Worm (Caenorhabditis elegans) whole organism, young adult: ENCODE measurements around the gene rdl-1.

Experiments
- B0019.2 ChIP-seq: fragments of 200-800 bp; sonication (Bioruptor generic); conservative IDR thresholded peaks from 2 replicates; pipeline ENCODE4 v1.3.6; 2022; ENCODE audit warnings: missing genetic modification reagents, missing genetic modification characterization, missing compliant biosample characterization
- B0261.1 ChIP-seq: sonication (generic microtip); optimal IDR thresholded peaks from 2 replicates; lab custom pipeline; 2016; ENCODE audit warnings: mild to moderate bottlenecking, missing genetic modification characterization, moderate library complexity, missing compliant biosample characterization
- B0336.3 ChIP-seq: fragments of 200-800 bp; sonication (Bioruptor generic); IDR thresholded peaks from 2 replicates; pipeline ENCODE4 v1.3.6; 2022; ENCODE audit warnings: missing genetic modification characterization, missing compliant biosample characterization
- C06A6.2 ChIP-seq: fragments of 200-800 bp; sonication (Bioruptor generic); conservative IDR thresholded peaks from 2 replicates; pipeline ENCODE4 v1.3.6; 2022; ENCODE audit warnings: missing genetic modification characterization, missing compliant biosample characterization
- F10E7.11 ChIP-seq: sonication (generic microtip); optimal IDR thresholded peaks from 2 replicates; lab custom pipeline; 2017; ENCODE audit warnings: mild to moderate bottlenecking, missing genetic modification characterization, moderate library complexity, missing compliant biosample characterization
- F33H1.4 ChIP-seq: fragments of 200-800 bp; sonication (Bioruptor generic); IDR thresholded peaks from 2 replicates; pipeline ENCODE4 v1.3.6; 2022; ENCODE audit warnings: missing genetic modification reagents, missing genetic modification characterization, missing compliant biosample characterization
- F49E8.2 ChIP-seq: sonication (generic microtip); optimal IDR thresholded peaks from 3 replicates; lab custom pipeline; 2017; ENCODE audit warnings: missing genetic modification characterization, mild to moderate bottlenecking, missing compliant biosample characterization, antibody characterized with exemption, moderate library complexity; ENCODE audit not compliant: insufficient read depth
- K11D2.4 ChIP-seq: fragments of 200-800 bp; sonication (Bioruptor generic); IDR thresholded peaks from 2 replicates; pipeline ENCODE4 v1.3.6; 2022; ENCODE audit warnings: missing genetic modification reagents, missing genetic modification characterization, missing compliant biosample characterization
- T07F8.4 ChIP-seq: sonication (generic microtip); optimal IDR thresholded peaks from 2 replicates; lab custom pipeline; 2016; ENCODE audit warnings: mild to moderate bottlenecking, missing genetic modification characterization, moderate library complexity, missing compliant biosample characterization
- Y53F4B.3 ChIP-seq: fragments of 200-800 bp; sonication (Bioruptor generic); IDR thresholded peaks from 2 replicates; pipeline ENCODE4 v1.3.6; 2022; ENCODE audit warnings: missing genetic modification reagents, missing genetic modification characterization, missing compliant biosample characterization
- Y53G8AR.9 ChIP-seq: fragments of 200-800 bp; sonication (Bioruptor generic); conservative IDR thresholded peaks from 2 replicates; pipeline ENCODE4 v1.3.6; 2022; ENCODE audit warnings: missing genetic modification reagents, missing genetic modification characterization, missing compliant biosample characterization
- Y67H2A.10 ChIP-seq: fragments of 200-800 bp; sonication (Bioruptor generic); conservative IDR thresholded peaks from 2 replicates; pipeline ENCODE4 v1.3.6; 2022; ENCODE audit warnings: missing genetic modification reagents, missing genetic modification characterization, missing compliant biosample characterization
- Y79H2A.3 ChIP-seq: fragments of 200-800 bp; sonication (Bioruptor generic); conservative IDR thresholded peaks from 2 replicates; pipeline ENCODE4 v1.3.6; 2022; ENCODE audit warnings: missing genetic modification reagents, missing genetic modification characterization, missing compliant biosample characterization
- ama-1 ChIP-seq, 3 experiments: fragments of 150-350 bp in 1 of 3; sonication (generic microtip) in 2 of 3; optimal IDR thresholded peaks; 2 replicates each; lab custom pipeline; 2014 to 2018; ENCODE audit warnings: missing biosample characterization in 2 of 3, missing genetic modification characterization in 2 of 3, missing genetic modification reagents in 2 of 3
- atf-7 ChIP-seq: sonication (generic microtip); optimal IDR thresholded peaks from 2 replicates; lab custom pipeline; 2017; ENCODE audit warnings: mild to moderate bottlenecking, missing genetic modification characterization, missing compliant biosample characterization
- attf-3 ChIP-seq: fragments of 200-800 bp; sonication (Bioruptor generic); conservative IDR thresholded peaks from 2 replicates; pipeline ENCODE4 v1.3.6; 2022; ENCODE audit warnings: missing genetic modification reagents, missing genetic modification characterization, missing compliant biosample characterization
- bed-1 ChIP-seq: fragments of 200-800 bp; sonication (Bioruptor generic); IDR thresholded peaks from 2 replicates; pipeline ENCODE4 v1.3.6; 2022; ENCODE audit warnings: missing genetic modification reagents, missing genetic modification characterization, missing compliant biosample characterization
- bed-2 ChIP-seq: fragments of 200-800 bp; sonication (Bioruptor generic); IDR thresholded peaks from 2 replicates; pipeline ENCODE4 v1.3.6; 2022; ENCODE audit warnings: missing genetic modification reagents, missing genetic modification characterization, missing compliant biosample characterization
- ceh-40 ChIP-seq: fragments of 200-800 bp; sonication (Bioruptor generic); IDR thresholded peaks from 2 replicates; pipeline ENCODE4 v1.3.6; 2022; ENCODE audit warnings: missing genetic modification characterization, missing compliant biosample characterization
- chd-7 ChIP-seq: sonication (generic microtip); optimal IDR thresholded peaks from 2 replicates; lab custom pipeline; 2016; ENCODE audit warnings: mild to moderate bottlenecking, missing genetic modification characterization, moderate library complexity, missing compliant biosample characterization
- dox-1 ChIP-seq: fragments of 200-800 bp; sonication (Bioruptor generic); IDR thresholded peaks from 2 replicates; pipeline ENCODE4 v1.3.6; 2022; ENCODE audit warnings: missing genetic modification reagents, missing genetic modification characterization, missing compliant biosample characterization
- dpff-1 ChIP-seq: sonication (generic microtip); optimal IDR thresholded peaks from 2 replicates; lab custom pipeline; 2017; ENCODE audit warnings: mild to moderate bottlenecking, missing genetic modification characterization, missing compliant biosample characterization
- efl-1 ChIP-seq: fragments of 150-350 bp; optimal IDR thresholded peaks from 2 replicates; lab custom pipeline; 2014; ENCODE audit warnings: missing biosample characterization, missing genetic modification reagents, missing genetic modification characterization
- egl-18 ChIP-seq: fragments of 200-800 bp; sonication (Bioruptor generic); IDR thresholded peaks from 2 replicates; pipeline ENCODE4 v1.3.6; 2022; ENCODE audit warnings: missing genetic modification reagents, missing genetic modification characterization, missing compliant biosample characterization
- fkh-3 ChIP-seq: sonication (generic microtip); optimal IDR thresholded peaks from 2 replicates; lab custom pipeline; 2016; ENCODE audit warnings: mild to moderate bottlenecking, missing genetic modification characterization, missing compliant biosample characterization
- him-1 ChIP-seq: sonication (generic microtip); optimal IDR thresholded peaks from 2 replicates; lab custom pipeline; 2016; ENCODE audit warnings: missing genotype, missing genetic modification reagents, missing genetic modification characterization, missing compliant biosample characterization
- hlh-12 ChIP-seq: sonication (generic microtip); optimal IDR thresholded peaks from 2 replicates; lab custom pipeline; 2016; ENCODE audit warnings: missing genetic modification characterization, missing compliant biosample characterization
- hlh-26 ChIP-seq: fragments of 200-800 bp; sonication (Bioruptor generic); conservative IDR thresholded peaks from 2 replicates; pipeline ENCODE4 v1.3.6; 2022; ENCODE audit warnings: missing genetic modification reagents, missing genetic modification characterization, missing compliant biosample characterization
- hmg-1.2 ChIP-seq: fragments of 200-800 bp; sonication (Bioruptor generic); IDR thresholded peaks from 2 replicates; pipeline ENCODE4 v1.3.6; 2022; ENCODE audit warnings: missing genetic modification reagents, missing genetic modification characterization, missing compliant biosample characterization
- lag-1 ChIP-seq: fragments of 200-800 bp; sonication (Bioruptor generic); IDR thresholded peaks from 2 replicates; pipeline ENCODE4 v1.3.6; 2022; ENCODE audit warnings: missing genetic modification reagents, missing genetic modification characterization, missing compliant biosample characterization
- let-526 ChIP-seq: fragments of 200-800 bp; sonication (Bioruptor generic); IDR thresholded peaks from 2 replicates; pipeline ENCODE4 v1.3.6; 2022; ENCODE audit warnings: missing genetic modification reagents, missing genetic modification characterization, missing compliant biosample characterization
- lin-35 ChIP-seq, 3 experiments: fragments of 150-350 bp in 2 of 3; sonication (generic microtip) in 1 of 3; optimal IDR thresholded peaks; 2 replicates each; lab custom pipeline; 2014 to 2018; ENCODE audit warnings: missing biosample characterization in 3 of 3, missing genetic modification characterization in 3 of 3, missing genetic modification reagents in 3 of 3
- lir-1 ChIP-seq: fragments of 200-800 bp; sonication (Bioruptor generic); conservative IDR thresholded peaks from 2 replicates; pipeline ENCODE4 v1.3.6; 2022; ENCODE audit warnings: missing genetic modification reagents, missing genetic modification characterization, missing compliant biosample characterization
- lsl-1 ChIP-seq: fragments of 200-800 bp; sonication (Bioruptor generic); optimal IDR thresholded peaks from 2 replicates; lab custom pipeline; 2018; ENCODE audit warnings: mild to moderate bottlenecking, missing genetic modification characterization, moderate library complexity, missing compliant biosample characterization
- madf-8 ChIP-seq: fragments of 200-800 bp; sonication (Bioruptor generic); conservative IDR thresholded peaks from 2 replicates; pipeline ENCODE4 v1.3.6; 2022; ENCODE audit warnings: missing genetic modification reagents, missing genetic modification characterization, missing compliant biosample characterization
- nfya-1 ChIP-seq: sonication (generic microtip); optimal IDR thresholded peaks from 2 replicates; lab custom pipeline; 2017; ENCODE audit warnings: antibody characterized with exemption, missing compliant biosample characterization, missing genetic modification characterization, borderline replicate concordance; ENCODE audit not compliant: insufficient read depth
- nfya-2 ChIP-seq: fragments of 200-800 bp; sonication (Bioruptor generic); IDR thresholded peaks from 2 replicates; pipeline ENCODE4 v1.3.6; 2022; ENCODE audit warnings: missing genetic modification reagents, missing genetic modification characterization, missing compliant biosample characterization
- nfyb-1 ChIP-seq: fragments of 200-800 bp; sonication (Bioruptor generic); IDR thresholded peaks from 2 replicates; pipeline ENCODE4 v1.3.6; 2022; ENCODE audit warnings: missing genetic modification reagents, missing genetic modification characterization, missing compliant biosample characterization
- nhr-27 ChIP-seq: fragments of 200-800 bp; sonication (Bioruptor generic); optimal IDR thresholded peaks from 2 replicates; lab custom pipeline; 2018; ENCODE audit warnings: mild to moderate bottlenecking, missing genetic modification characterization, moderate library complexity, missing compliant biosample characterization
- nhr-80 ChIP-seq: sonication (generic microtip); optimal IDR thresholded peaks from 2 replicates; lab custom pipeline; 2016; ENCODE audit warnings: missing genetic modification characterization, missing compliant biosample characterization
- repo-1 ChIP-seq: sonication (generic microtip); optimal IDR thresholded peaks from 2 replicates; lab custom pipeline; 2017; ENCODE audit warnings: mild to moderate bottlenecking, missing genetic modification characterization, missing compliant biosample characterization
- sea-2 ChIP-seq: fragments of 200-800 bp; sonication (Bioruptor generic); IDR thresholded peaks from 2 replicates; pipeline ENCODE4 v1.3.6; 2022; ENCODE audit warnings: missing genetic modification characterization, missing compliant biosample characterization
- snpc-1.1 ChIP-seq: sonication (generic microtip); optimal IDR thresholded peaks from 2 replicates; lab custom pipeline; 2017; ENCODE audit warnings: missing genetic modification characterization, mild to moderate bottlenecking, missing compliant biosample characterization, antibody characterized with exemption, moderate library complexity, missing genotype, missing genetic modification reagents; ENCODE audit not compliant: insufficient read depth
- snpc-1.3 ChIP-seq: sonication (generic microtip); optimal IDR thresholded peaks from 2 replicates; lab custom pipeline; 2017; ENCODE audit warnings: missing genetic modification characterization, mild to moderate bottlenecking, missing compliant biosample characterization, antibody characterized with exemption, moderate library complexity, missing genotype, missing genetic modification reagents; ENCODE audit not compliant: insufficient read depth
- tlf-1 ChIP-seq: fragments of 200-800 bp; sonication (Bioruptor generic); optimal IDR thresholded peaks from 2 replicates; lab custom pipeline; 2018; ENCODE audit warnings: mild to moderate bottlenecking, missing genetic modification characterization, missing compliant biosample characterization
- zfh-2 ChIP-seq: fragments of 200-800 bp; sonication (Bioruptor generic); conservative IDR thresholded peaks from 2 replicates; pipeline ENCODE4 v1.3.6; 2022; ENCODE audit warnings: missing genetic modification reagents, missing genetic modification characterization, missing compliant biosample characterization
- zim-3 ChIP-seq: sonication (generic microtip); optimal IDR thresholded peaks from 2 replicates; lab custom pipeline; 2017; ENCODE audit warnings: mild to moderate bottlenecking, missing genetic modification characterization, moderate library complexity, missing compliant biosample characterization
- ztf-6 ChIP-seq: fragments of 200-800 bp; sonication (Bioruptor generic); IDR thresholded peaks from 2 replicates; pipeline ENCODE4 v1.3.6; 2022; ENCODE audit warnings: missing genetic modification reagents, missing genetic modification characterization, missing compliant biosample characterization

rdl-1 gene

DNA sequence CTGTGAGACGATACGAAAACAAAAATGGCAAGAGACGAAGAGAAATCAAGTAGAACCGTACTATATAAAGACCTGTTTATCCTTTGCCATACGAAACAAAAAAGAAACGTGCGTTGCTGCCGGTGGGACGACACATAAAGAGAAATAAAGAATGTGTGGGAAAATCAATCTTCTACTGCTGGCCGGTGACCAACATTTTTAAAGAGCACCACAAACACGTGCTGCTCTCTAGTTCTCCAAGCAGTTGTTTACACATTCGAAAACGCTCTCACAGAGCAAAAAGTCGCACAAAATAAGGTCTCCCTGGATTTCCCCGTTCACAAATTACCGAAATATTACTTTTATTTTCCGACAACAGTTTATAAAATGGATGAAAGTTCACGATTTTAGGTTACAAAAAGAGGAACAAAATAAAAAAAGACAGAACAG, 19.5 kb upstream of the rdl-1 start, which contains the start of gene imp-3 (continued):
- no peak for TF ChIP-seq bed-1
- no peak for TF ChIP-seq hlh-26 (GFP tag; lab: Robert Waterston, UW)
- peak; percentile 79 for TF ChIP-seq atf-7 (tag; lab: Kevin White, UChicago)
- 0 out of 2 replicates have a peak, but pooled peaks have one; percentile 27 for TF ChIP-seq attf-3
- TF ChIP-seq efl-1 (GFP tag; lab: Kevin White, UChicago), result no peak
- 0 out of 2 replicates have a peak, but pooled peaks have one; percentile 22 for TF ChIP-seq lir-1 (GFP tag; lab: Robert Waterston, UW)
- no peak for TF ChIP-seq zfh-2 (GFP tag; lab: Robert Waterston, UW)
- peak; percentile 95 for TF ChIP-seq ama-1 (optimal IDR thresholded peaks at IDR 0.05; lab: Kevin White, UChicago)
- TF ChIP-seq ama-1 (GFP tag; optimal IDR thresholded peaks at IDR 0.05; lab: Kevin White, UChicago), result peak; percentile 51 to 81
- 0 out of 2 replicates have a peak, but pooled peaks have one; percentile 38 for TF ChIP-seq F33H1.4 (GFP tag; lab: Robert Waterston, UW)
- no peak for TF ChIP-seq hlh-12 (tag; lab: Kevin White, UChicago)
- TF ChIP-seq snpc-1.1 (tag; lab: Kevin White, UChicago), result peak; percentile 19
- TF ChIP-seq lag-1 (GFP tag; lab: Robert Waterston, UW), result no peak
- peak; percentile 61 for TF ChIP-seq K11D2.4
- TF ChIP-seq madf-8 (GFP tag; lab: Robert Waterston, UW), result 0 out of 2 replicates have a peak, but pooled peaks have one; percentile 10
- peak; percentile 76 for TF ChIP-seq ceh-40 (GFP tag; lab: Robert Waterston, UW)
- TF ChIP-seq C06A6.2 (GFP tag; lab: Robert Waterston, UW), result no peak
- peak; percentile 11 for TF ChIP-seq snpc-1.3 (tag; lab: Kevin White, UChicago)
- TF ChIP-seq B0019.2 (GFP tag; lab: Robert Waterston, UW), result no peak
- no peak for TF ChIP-seq Y53F4B.3 (GFP tag; lab: Robert Waterston, UW)
- peak; percentile 68; the same call in 1 of the 2 replicates for TF ChIP-seq dox-1 (GFP tag; lab: Robert Waterston, UW)
- TF ChIP-seq repo-1 (tag; lab: Kevin White, UChicago), result peak; percentile 56
- TF ChIP-seq nhr-80 (tag; lab: Kevin White, UChicago), result peak; percentile 22
- TF ChIP-seq nhr-27 (tag; lab: Kevin White, UChicago), result no peak
- peak; percentile 81 for TF ChIP-seq F49E8.2
- TF ChIP-seq hmg-1.2, result no peak; the same call in 1 of the 2 replicates
- peak; percentile 69 for TF ChIP-seq nfyb-1
- no peak for TF ChIP-seq nfya-1 (tag; lab: Kevin White, UChicago)
- no peak for TF ChIP-seq bed-2 (GFP tag; lab: Robert Waterston, UW)
- TF ChIP-seq him-1 (tag; lab: Kevin White, UChicago), result no peak
- peak; percentile 53 for TF ChIP-seq tlf-1
- TF ChIP-seq chd-7 (tag; lab: Kevin White, UChicago), result peak; percentile 75
- TF ChIP-seq lin-35 (GFP tag; optimal IDR thresholded peaks at IDR 0.05; lab: Kevin White, UChicago), result peak in 1 of 3 experiments; percentile 65
- TF ChIP-seq T07F8.4 (tag; lab: Kevin White, UChicago), result no peak
- TF ChIP-seq nfya-2 (GFP tag; lab: Robert Waterston, UW), result no peak
- peak; percentile 95 for TF ChIP-seq Y53G8AR.9 (GFP tag; lab: Robert Waterston, UW)
- TF ChIP-seq dpff-1 (tag; lab: Kevin White, UChicago), result peak; percentile 7
- TF ChIP-seq B0261.1 (tag; lab: Kevin White, UChicago), result no peak
- no peak for TF ChIP-seq fkh-3 (tag; lab: Kevin White, UChicago)
- no peak for TF ChIP-seq ztf-6 (GFP tag; lab: Robert Waterston, UW)
- TF ChIP-seq egl-18 (GFP tag; lab: Robert Waterston, UW), result no peak
- peak; percentile 80 for TF ChIP-seq B0336.3
- peak; percentile 69 for TF ChIP-seq F10E7.11 (tag; lab: Kevin White, UChicago)
- TF ChIP-seq zim-3, result peak; percentile 66
- TF ChIP-seq let-526, result no peak
- TF ChIP-seq sea-2 (GFP tag; lab: Robert Waterston, UW), result no peak
- TF ChIP-seq Y67H2A.10 (GFP tag; lab: Robert Waterston, UW), result peak; percentile 33
- TF ChIP-seq Y79H2A.3 (GFP tag; lab: Robert Waterston, UW), result peak; percentile 81
- TF ChIP-seq lsl-1, result peak; percentile 9
